Worm (Caenorhabditis elegans): ENCODE measurements around the gene mrps-11.

mrps-11 gene

ce11 chrV:12467755-12468154, 26.7 kb downstream of the mrps-11 start:
- TF ChIP-seq cebp-2 (GFP tag; IDR thresholded peaks at IDR 0.05) (no peak), him-1 (tag; optimal IDR thresholded peaks at IDR 0.05) (no peak), B0261.1 (tag; optimal IDR thresholded peaks at IDR 0.05) (no peak), let-607 (tag; optimal IDR thresholded peaks at IDR 0.05) (peak in 1 of 2 experiments; percentile 3), cebp-1 (GFP tag; IDR thresholded peaks at IDR 0.05) (no peak), cebp-1 (tag; optimal IDR thresholded peaks at IDR 0.05) (peak; percentile 22), ZK185.1 (tag; optimal IDR thresholded peaks at IDR 0.05; ENCODE audit: poor library complexity, severe bottlenecking) (no peak), dox-1 (GFP tag; IDR thresholded peaks at IDR 0.05) (peak; percentile 45; the same call in 1 of the 2 replicates), hrde-1 (tag; optimal IDR thresholded peaks at IDR 0.05; ENCODE audit: borderline replicate concordance) (no peak), K11D2.4 (GFP tag; IDR thresholded peaks at IDR 0.05) (no peak), unc-62 (GFP tag; optimal IDR thresholded peaks at IDR 0.05) (no peak), attf-5 (GFP tag; optimal IDR thresholded peaks at IDR 0.05) (peak; percentile 19), tbp1 (GFP tag; optimal IDR thresholded peaks at IDR 0.05) (no peak), dpff-1 (tag; optimal IDR thresholded peaks at IDR 0.05) (no peak), lsl-1 (GFP tag; optimal IDR thresholded peaks at IDR 0.05) (no peak), nhr-80 (tag; optimal IDR thresholded peaks at IDR 0.05) (peak; percentile 98)

ce11 chrV:12466653-12467052, 27.8 kb downstream of the mrps-11 start:
- TF ChIP-seq madf-6 (GFP tag; IDR thresholded peaks at IDR 0.05) (peak; percentile 22; the same call in 1 of the 2 replicates), B0035.1 (tag; optimal IDR thresholded peaks at IDR 0.05) (no peak), ZK185.1 (tag; optimal IDR thresholded peaks at IDR 0.05; ENCODE audit: poor library complexity, severe bottlenecking) (no peak)

- peak; percentile 72 for TF ChIP-seq dox-1 (GFP tag; IDR thresholded peaks at IDR 0.05)
- TF ChIP-seq mcd-1 (GFP tag; IDR thresholded peaks at IDR 0.05) = peak; percentile 57
- TF ChIP-seq attf-3 (GFP tag; conservative IDR thresholded peaks at IDR 0.05) = peak; percentile 43
- no peak for TF ChIP-seq F39B2.1 (GFP tag; IDR thresholded peaks at IDR 0.05)
- peak; percentile 77 for TF ChIP-seq K11D2.4 (GFP tag; IDR thresholded peaks at IDR 0.05)
- TF ChIP-seq lin-40 (tag; optimal IDR thresholded peaks at IDR 0.05) = peak; percentile 58
- TF ChIP-seq madf-10 (tag; optimal IDR thresholded peaks at IDR 0.05) = peak; percentile 20
- TF ChIP-seq K12H6.12 (tag; optimal IDR thresholded peaks at IDR 0.05) = peak; percentile 89
- peak; percentile 0 for TF ChIP-seq ztf-22 (GFP tag; optimal IDR thresholded peaks at IDR 0.05)
- peak; percentile 83 for TF ChIP-seq somi-1 (GFP tag; optimal IDR thresholded peaks at IDR 0.05)
- 0 out of 2 replicates have a peak, but pooled peaks have one; percentile 32 for TF ChIP-seq rcor-1 (GFP tag; IDR thresholded peaks at IDR 0.05)
- 0 out of 2 replicates have a peak, but pooled peaks have one; percentile 19 for TF ChIP-seq F33H1.4 (GFP tag; IDR thresholded peaks at IDR 0.05)
- TF ChIP-seq snpc-4 (GFP tag; optimal IDR thresholded peaks at IDR 0.05) = no peak
- TF ChIP-seq snpc-4 (tag; optimal IDR thresholded peaks at IDR 0.05) = peak in 2 of 4 experiments; percentile 39 to 45
- peak; percentile 82 for TF ChIP-seq egrh-3 (GFP tag; IDR thresholded peaks at IDR 0.05)
- no peak for TF ChIP-seq gei-17 (GFP tag; optimal IDR thresholded peaks at IDR 0.05)
- TF ChIP-seq bed-2 (GFP tag; IDR thresholded peaks at IDR 0.05) = 0 out of 2 replicates have a peak, but pooled peaks have one; percentile 38
- peak; percentile 86 for TF ChIP-seq hmg-1.2 (GFP tag; IDR thresholded peaks at IDR 0.05)
- TF ChIP-seq F57A8.1 (GFP tag; optimal IDR thresholded peaks at IDR 0.05) = no peak
- TF ChIP-seq nfyb-1 (GFP tag; IDR thresholded peaks at IDR 0.05) = peak; percentile 60; the same call in 1 of the 2 replicates
- peak; percentile 31 for TF ChIP-seq F52B5.7 (tag; optimal IDR thresholded peaks at IDR 0.05)
- TF ChIP-seq hlh-12 (tag; optimal IDR thresholded peaks at IDR 0.05) = no peak
- TF ChIP-seq ceh-58 (GFP tag; IDR thresholded peaks at IDR 0.05) = no peak
- TF ChIP-seq cebp-1 (GFP tag; IDR thresholded peaks at IDR 0.05) = no peak
- TF ChIP-seq cebp-1 (tag; optimal IDR thresholded peaks at IDR 0.05) = peak; percentile 63
- TF ChIP-seq athp-1 (tag; optimal IDR thresholded peaks at IDR 0.05) = no peak
- peak; percentile 98 for TF ChIP-seq zfh-2 (GFP tag; conservative IDR thresholded peaks at IDR 0.05)
- 0 out of 2 replicates have a peak, but pooled peaks have one; percentile 28 for TF ChIP-seq B0336.3 (GFP tag; IDR thresholded peaks at IDR 0.05)
- peak in 2 of 3 experiments; percentile 13 to 62 for TF ChIP-seq lin-35 (GFP tag; optimal IDR thresholded peaks at IDR 0.05)
- 0 out of 2 replicates have a peak, but pooled peaks have one; percentile 25 for TF ChIP-seq Y56A3A.18 (GFP tag; IDR thresholded peaks at IDR 0.05)
- peak; percentile 1 for TF ChIP-seq tbp1 (GFP tag; optimal IDR thresholded peaks at IDR 0.05)
- TF ChIP-seq madf-6 (GFP tag; IDR thresholded peaks at IDR 0.05) = peak; percentile 17; the same call in 1 of the 2 replicates
- peak; percentile 62 for TF ChIP-seq attf-5 (GFP tag; optimal IDR thresholded peaks at IDR 0.05)
These were observed 29.0 kb downstream of the mrps-11 start for ce11 chrV:12465399-12465798.
